Worm (Caenorhabditis elegans): ENCODE measurements around the gene F47G9.6.

Gene F47G9.6

DNA sequence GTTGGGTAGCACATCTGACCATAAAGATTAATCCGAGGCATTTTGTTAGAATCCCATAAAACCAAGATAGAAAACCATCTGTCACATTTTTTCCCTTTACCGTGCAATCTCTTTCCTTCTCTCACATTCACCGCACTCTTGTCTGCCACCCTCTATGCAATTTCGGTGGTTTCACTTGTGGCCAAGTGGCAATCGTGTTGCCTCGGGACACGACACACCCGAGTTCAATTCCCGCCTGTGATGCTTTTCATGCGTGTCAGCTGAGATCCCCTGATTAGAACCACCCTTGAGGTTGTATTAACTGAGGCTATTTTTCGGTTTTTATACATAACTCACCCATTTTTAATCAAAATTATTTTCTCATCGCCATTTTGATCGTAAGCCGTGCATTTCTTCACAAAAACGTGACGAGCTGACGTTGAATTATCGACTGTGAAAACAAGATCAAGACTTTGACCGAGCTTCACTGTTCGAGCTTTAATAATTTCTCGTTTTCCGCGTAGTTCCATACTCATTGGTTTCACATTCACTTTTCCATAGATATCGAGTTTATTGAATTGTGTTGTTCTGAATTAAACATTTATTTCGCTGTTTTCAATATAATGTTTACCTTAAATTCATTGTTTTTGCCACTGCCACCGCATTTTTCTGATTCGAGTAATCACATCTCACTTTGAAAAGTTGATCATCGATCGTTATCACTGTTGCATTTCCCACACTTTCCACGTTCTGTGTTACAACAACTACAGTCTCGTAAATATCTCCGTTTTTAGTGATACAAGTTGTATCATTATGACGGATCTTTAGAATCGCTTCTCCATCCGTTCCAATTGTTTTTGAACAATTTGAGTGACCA, 14.9 kb upstream of the F47G9.6 start (continued):
- TF ChIP-seq nhr-41 (GFP tag; IDR thresholded peaks at IDR 0.05): peak; percentile 99
- TF ChIP-seq nhr-10 (tag; optimal IDR thresholded peaks at IDR 0.05): peak; percentile 76
- peak in 1 of 2 experiments; percentile 49 for TF ChIP-seq mdl-1 (tag; optimal IDR thresholded peaks at IDR 0.05)
- TF ChIP-seq arid-1 (GFP tag; conservative IDR thresholded peaks at IDR 0.05): peak; percentile 98
- TF ChIP-seq hlh-30 (tag; optimal IDR thresholded peaks at IDR 0.05; ENCODE audit: insufficient read depth): peak; percentile 98
- TF ChIP-seq nhr-77 (tag; optimal IDR thresholded peaks at IDR 0.05): peak; percentile 76
- peak; percentile 99 for TF ChIP-seq F44E2.7 (GFP tag; IDR thresholded peaks at IDR 0.05)

DNA sequence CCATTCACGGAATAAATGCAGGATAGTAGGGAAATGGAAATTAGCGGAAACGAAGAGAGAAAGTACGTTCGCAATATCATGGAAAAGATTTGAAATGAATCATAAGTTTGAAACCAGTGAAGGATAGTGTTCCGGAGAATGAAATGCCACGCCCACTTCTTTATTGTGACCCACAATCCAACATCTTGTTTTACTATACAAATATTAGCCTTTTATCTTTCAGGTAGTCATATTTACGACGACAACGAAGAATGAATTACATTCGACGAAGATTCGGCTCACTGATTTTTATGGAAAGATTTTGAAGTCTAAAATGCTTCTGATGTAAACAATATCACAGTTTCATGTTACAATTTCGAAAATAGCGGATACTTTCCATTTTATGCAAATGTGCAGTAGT, 12.4 kb upstream of the F47G9.6 start, which contains the start of gene cutl-18:
cutl-18 (minus strand) TSS at position 101 of the 400 bp plus-strand sequence.
- TF ChIP-seq ceh-62 (tag; optimal IDR thresholded peaks at IDR 0.05) (no peak), aha-1 (tag) (peak; percentile 13), fos-1 (tag; optimal IDR thresholded peaks at IDR 0.05) (no peak)

DNA sequence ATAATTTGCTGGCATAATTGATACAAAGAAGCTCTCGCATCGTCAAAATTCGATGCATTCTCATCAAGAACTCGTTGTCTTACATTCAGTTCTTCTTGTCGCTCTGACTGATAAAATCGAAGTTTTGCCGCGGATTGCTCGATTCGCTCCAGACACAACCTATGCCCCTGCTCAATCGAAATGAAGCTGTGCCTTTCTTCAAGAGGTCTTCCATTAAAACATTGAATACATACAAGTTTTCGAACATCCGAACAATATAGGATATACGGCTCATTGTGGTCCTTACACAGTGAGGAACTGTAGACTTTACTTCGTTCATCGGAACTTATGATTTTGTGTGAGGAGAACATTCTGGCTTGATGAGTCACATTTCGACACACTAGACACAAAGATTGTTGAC, 8.3 kb upstream of the F47G9.6 start:
- TF ChIP-seq unc-62 (GFP tag; optimal IDR thresholded peaks at IDR 0.05 in 1 of 2): peak in 1 of 2 experiments; percentile 8
- no peak for TF ChIP-seq unc-62 (tag; optimal IDR thresholded peaks at IDR 0.05)
- peak; percentile 72 for TF ChIP-seq aha-1 (tag)
- no peak for TF ChIP-seq aly-2 (tag; optimal IDR thresholded peaks at IDR 0.05)

DNA sequence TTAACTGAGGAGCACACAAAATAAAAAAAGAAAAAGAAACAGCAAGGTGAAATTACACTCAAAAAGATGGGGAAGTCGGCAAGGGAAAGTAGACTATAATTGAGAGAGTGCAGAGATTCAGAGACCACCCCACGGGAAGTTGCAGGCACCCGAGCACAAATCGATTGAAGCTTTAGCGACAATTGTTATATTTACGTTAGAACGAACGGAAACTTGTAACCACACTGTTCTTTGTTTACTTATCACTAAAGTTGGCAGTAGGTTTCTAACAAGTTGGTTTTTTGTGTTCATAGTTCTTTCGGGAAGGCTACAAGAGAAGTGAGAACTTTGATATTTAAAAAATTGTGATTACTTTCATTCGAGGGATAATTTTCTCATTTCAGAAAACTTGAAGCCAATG, 7.5 kb upstream of the F47G9.6 start, which contains the start of gene F47G9.4:
F47G9.4 (minus strand) TSS at position 98 of the 400 bp plus-strand sequence.
- peak; percentile 25 for TF ChIP-seq hlh-11 (tag; optimal IDR thresholded peaks at IDR 0.05)
- TF ChIP-seq F26F4.8 (GFP tag; conservative IDR thresholded peaks at IDR 0.05): no peak
- TF ChIP-seq daf-16 (GFP tag; optimal IDR thresholded peaks at IDR 0.05): no peak
- peak; percentile 18 for TF ChIP-seq daf-16 (tag; optimal IDR thresholded peaks at IDR 0.05)
- no peak for TF ChIP-seq hmg-1.1 (GFP tag; IDR thresholded peaks at IDR 0.05)
- no peak for TF ChIP-seq pha-4 (GFP tag; IDR thresholded peaks at IDR 0.05)
- TF ChIP-seq pha-4 (tag; optimal IDR thresholded peaks at IDR 0.05): peak; percentile 74
- no peak for TF ChIP-seq arid-1 (GFP tag; conservative IDR thresholded peaks at IDR 0.05)
- TF ChIP-seq nhr-28 (tag; optimal IDR thresholded peaks at IDR 0.05): peak; percentile 48

DNA sequence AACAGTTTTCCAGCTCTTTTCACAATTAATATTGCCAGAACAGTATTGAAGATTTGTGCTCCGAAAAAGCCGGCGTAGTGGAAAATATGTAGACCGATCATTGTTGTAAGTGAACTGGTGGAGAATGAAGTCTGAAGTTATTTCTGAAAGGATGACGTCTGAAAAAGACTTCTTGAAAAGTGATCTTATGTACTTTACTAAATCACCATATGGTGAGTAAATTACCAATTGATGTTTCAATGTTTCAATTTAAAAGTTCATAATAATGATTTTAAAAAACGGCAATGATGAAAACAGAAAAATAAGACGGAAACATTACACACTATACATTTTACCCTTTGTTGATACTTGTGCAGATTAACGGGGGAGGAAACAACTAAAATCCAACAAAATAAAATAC, 5.5 kb upstream of the F47G9.6 start, which contains the start of gene str-141:
str-141 (minus strand) TSS at position 101 of the 400 bp plus-strand sequence.
- peak; percentile 12 for TF ChIP-seq ama-1 (optimal IDR thresholded peaks at IDR 0.05)
- TF ChIP-seq unc-62 (GFP tag; optimal IDR thresholded peaks at IDR 0.05 in 1 of 2): peak in 1 of 2 experiments; percentile 3
- no peak for TF ChIP-seq unc-62 (tag; optimal IDR thresholded peaks at IDR 0.05)
- TF ChIP-seq duxl-1 (tag; optimal IDR thresholded peaks at IDR 0.05; ENCODE audit: poor library complexity): peak; percentile 4
- TF ChIP-seq dpl-1 (GFP tag; optimal IDR thresholded peaks at IDR 0.05): no peak
- no peak for TF ChIP-seq daf-16 (GFP tag; optimal IDR thresholded peaks at IDR 0.05)
- TF ChIP-seq daf-16 (tag; optimal IDR thresholded peaks at IDR 0.05): no peak
- TF ChIP-seq lsy-2 (tag; optimal IDR thresholded peaks at IDR 0.05): no peak

DNA sequence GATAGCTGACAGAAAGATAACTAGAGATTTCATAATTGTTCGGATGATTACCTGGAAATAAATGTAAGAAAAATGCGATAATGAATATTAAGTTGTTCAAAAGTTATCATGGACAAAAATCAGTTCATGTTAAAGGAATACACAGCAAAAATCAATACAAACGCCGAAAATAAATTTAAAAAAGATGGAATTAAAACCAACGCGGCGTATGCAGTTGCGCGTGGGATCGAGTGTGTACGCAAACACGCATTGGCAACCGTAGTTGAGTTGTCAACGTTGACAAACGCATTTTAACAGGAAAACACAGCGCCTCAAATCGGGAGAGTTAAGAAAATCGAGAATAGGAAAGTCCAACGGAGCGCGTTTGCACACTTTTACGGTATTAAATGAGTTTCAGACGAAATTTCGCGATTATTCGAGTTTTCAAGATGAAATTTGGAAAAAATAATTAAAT, 2.3 kb upstream of the F47G9.6 start, which contains the start of gene tmed-10:
tmed-10 (minus strand) TSS at position 51 of the 454 bp plus-strand sequence.
- TF ChIP-seq dmd-6 (GFP tag; IDR thresholded peaks at IDR 0.05) (peak; percentile 72), nhr-28 (tag; optimal IDR thresholded peaks at IDR 0.05) (peak; percentile 43), mdl-1 (tag; optimal IDR thresholded peaks at IDR 0.05) (peak in 1 of 2 experiments; percentile 3), hlh-11 (tag; optimal IDR thresholded peaks at IDR 0.05) (peak; percentile 64), ceh-20 (GFP tag; IDR thresholded peaks at IDR 0.05) (peak; percentile 75), hlh-30 (tag; optimal IDR thresholded peaks at IDR 0.05; ENCODE audit: insufficient read depth) (peak; percentile 44), Y48G9A.11 (GFP tag; IDR thresholded peaks at IDR 0.05) (no peak), lin-38 (GFP tag; IDR thresholded peaks at IDR 0.05) (peak; percentile 95), lin-29 (GFP tag; IDR thresholded peaks at IDR 0.05) (no peak), daf-12 (tag; optimal IDR thresholded peaks at IDR 0.05) (no peak), dve-1 (tag; optimal IDR thresholded peaks at IDR 0.05; ENCODE audit: insufficient read depth) (peak; percentile 56), hif-1 (tag; optimal IDR thresholded peaks at IDR 0.05) (peak in 1 of 2 experiments; percentile 12), arid-1 (GFP tag; conservative IDR thresholded peaks at IDR 0.05) (no peak), snpc-1.2 (GFP tag; IDR thresholded peaks at IDR 0.05) (peak; percentile 62), egl-43 (GFP tag; IDR thresholded peaks at IDR 0.05) (peak; percentile 66; the same call in 1 of the 2 replicates), hmg-1.1 (GFP tag; IDR thresholded peaks at IDR 0.05) (peak; percentile 76), unc-130 (GFP tag; optimal IDR thresholded peaks at IDR 0.05) (peak; percentile 43), mes-2 (tag; optimal IDR thresholded peaks at IDR 0.05; ENCODE audit: poor library complexity, severe bottlenecking) (peak; percentile 84), rbr-2 (tag; optimal IDR thresholded peaks at IDR 0.05) (peak; percentile 50)
